Fruit fly (Drosophila melanogaster): Measurements from ENCODE around the gene CG13305.

The CG13305 gene

DNA sequence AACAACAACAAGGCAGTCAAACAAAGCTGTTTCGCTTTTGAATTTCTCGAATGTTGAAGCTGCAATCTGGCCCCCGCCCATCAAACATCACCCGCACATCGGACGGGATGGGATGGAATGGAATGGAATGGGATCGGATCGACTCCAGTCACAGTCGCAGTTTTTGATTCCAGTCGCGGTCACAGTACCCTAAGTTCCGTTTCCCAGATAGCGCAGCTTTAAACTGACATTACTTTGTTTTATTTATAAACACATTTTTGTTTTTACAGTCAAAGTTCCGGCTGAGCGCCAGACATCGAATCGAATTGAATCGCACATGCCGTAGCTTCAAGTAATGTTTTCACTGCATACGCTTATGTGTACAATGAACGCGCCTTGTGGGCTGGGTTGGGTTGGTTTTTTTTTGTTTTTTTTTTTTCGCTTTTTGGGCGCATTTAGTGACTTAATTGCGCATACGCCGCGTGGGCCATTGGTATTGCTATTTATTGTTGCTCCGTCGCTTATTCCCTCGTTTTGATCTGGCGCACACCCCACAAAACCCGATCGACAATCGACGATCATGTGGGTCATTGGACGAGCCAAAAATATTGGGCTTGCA, 42.2 kb upstream of the CG13305 start (continued):
- TF ChIP-seq stwl (tag; optimal IDR thresholded peaks at IDR 0.05) (no peak), Ptx1 (GFP tag; IDR thresholded peaks at IDR 0.05) (no peak), Sox102F (GFP tag; optimal IDR thresholded peaks at IDR 0.05) (no peak), Dll (GFP tag; IDR thresholded peaks at IDR 0.05; ENCODE audit: partially characterized antibody) (0 out of 4 replicates have a peak, but pooled peaks have one; percentile 19), fru (optimal IDR thresholded peaks at IDR 0.05) (no peak), Antp (GFP tag; optimal IDR thresholded peaks at IDR 0.05) (no peak), ATbp (GFP tag; optimal IDR thresholded peaks at IDR 0.05) (no peak), Sox100B (GFP tag; optimal IDR thresholded peaks at IDR 0.05) (no peak), Ravus (GFP tag; IDR thresholded peaks at IDR 0.05) (no peak), insv (GFP tag; optimal IDR thresholded peaks at IDR 0.05) (no peak), pnt (GFP tag; optimal IDR thresholded peaks at IDR 0.05) (no peak), CG34224 (GFP tag; IDR thresholded peaks at IDR 0.05; ENCODE audit: partially characterized antibody) (no peak), Optix (GFP tag; IDR thresholded peaks at IDR 0.05) (no peak), psq (GFP tag; optimal IDR thresholded peaks at IDR 0.05) (no peak), CG11695 (GFP tag; IDR thresholded peaks at IDR 0.05) (no peak), phol (tag; optimal IDR thresholded peaks at IDR 0.05) (no peak), CG14965 (GFP tag; optimal IDR thresholded peaks at IDR 0.05; ENCODE audit: borderline replicate concordance) (no peak), CG32772 (GFP tag; IDR thresholded peaks at IDR 0.05) (peak; percentile 40; the same call in 1 of the 2 replicates), CG3838 (GFP tag; optimal IDR thresholded peaks at IDR 0.05) (no peak), Kr (GFP tag; optimal IDR thresholded peaks at IDR 0.05) (no peak), z (GFP tag; IDR thresholded peaks at IDR 0.05) (no peak), crol (GFP tag; IDR thresholded peaks at IDR 0.05) (no peak), exex (tag; optimal IDR thresholded peaks at IDR 0.05) (no peak), CG31224 (GFP tag; IDR thresholded peaks at IDR 0.05) (0 out of 2 replicates have a peak, but pooled peaks have one; percentile 12), slbo (GFP tag; IDR thresholded peaks at IDR 0.05) (peak; percentile 15; the same call in 1 of the 2 replicates), CG16779 (GFP tag; IDR thresholded peaks at IDR 0.05) (no peak), Lpt (GFP tag; optimal IDR thresholded peaks at IDR 0.05) (no peak), Nf-YB (GFP tag; optimal IDR thresholded peaks at IDR 0.05) (no peak), CG31365 (tag; optimal IDR thresholded peaks at IDR 0.05) (no peak), CG6813 (GFP tag; optimal IDR thresholded peaks at IDR 0.05) (no peak), eve (GFP tag; optimal IDR thresholded peaks at IDR 0.05) (no peak), CG12219 (GFP tag; optimal IDR thresholded peaks at IDR 0.05) (no peak), CTCF (GFP tag; optimal IDR thresholded peaks at IDR 0.05) (no peak), Eip74EF (GFP tag; optimal IDR thresholded peaks at IDR 0.05) (no peak), CG17912 (GFP tag; optimal IDR thresholded peaks at IDR 0.05) (no peak), CG1024 (GFP tag; IDR thresholded peaks at IDR 0.05) (no peak), Hr78 (GFP tag; optimal IDR thresholded peaks at IDR 0.05) (no peak), CG6765 (GFP tag; optimal IDR thresholded peaks at IDR 0.05) (no peak), ham (GFP tag; IDR thresholded peaks at IDR 0.05) (no peak), sim (GFP tag; IDR thresholded peaks at IDR 0.05) (no peak), Scr (GFP tag; IDR thresholded peaks at IDR 0.05; ENCODE audit: partially characterized antibody) (no peak), zfh2 (GFP tag; optimal IDR thresholded peaks at IDR 0.05) (no peak), bab2 (GFP tag; optimal IDR thresholded peaks at IDR 0.05) (no peak), ewg (GFP tag; optimal IDR thresholded peaks at IDR 0.05) (no peak), CG32532 (GFP tag; IDR thresholded peaks at IDR 0.05) (peak; percentile 5; the same call in 1 of the 2 replicates), B-H2 (GFP tag; optimal IDR thresholded peaks at IDR 0.05) (no peak), sd (tag; optimal IDR thresholded peaks at IDR 0.05) (peak; percentile 17), nerfin-1 (tag; optimal IDR thresholded peaks at IDR 0.05) (no peak), Max (GFP tag; optimal IDR thresholded peaks at IDR 0.05) (no peak), GATAe (GFP tag; conservative IDR thresholded peaks at IDR 0.05) (no peak), CG6683 (GFP tag; optimal IDR thresholded peaks at IDR 0.05) (no peak)
